Worm (Caenorhabditis elegans) whole organism, midembryonic: ENCODE measurements around the gene irg-3.
"Not testable (repeated sequence)": the region's sequence is repeated elsewhere in the genome, so short reads cannot be mapped to it uniquely, and the experiment has no call there.

Experiments
- T22C8.4 ChIP-seq: fragments of 200-800 bp; sonication (Bioruptor generic); IDR thresholded peaks from 2 replicates; pipeline ENCODE4 v1.3.6; 2022; ENCODE audit warnings: missing genetic modification characterization, missing compliant biosample characterization
- cog-1 ChIP-seq: sonication (generic microtip); optimal IDR thresholded peaks from 2 replicates; lab custom pipeline; 2016; ENCODE audit warnings: missing genetic modification characterization, missing compliant biosample characterization
- flt-1 ChIP-seq: fragments of 200-800 bp; sonication (Bioruptor generic); IDR thresholded peaks from 2 replicates; pipeline ENCODE4 v1.3.6; 2022; ENCODE audit warnings: missing genetic modification characterization, missing compliant biosample characterization
- klf-2 ChIP-seq: fragments of 200-800 bp; sonication (Bioruptor generic); conservative IDR thresholded peaks from 2 replicates; pipeline ENCODE4 v1.3.6; 2022; ENCODE audit warnings: missing genetic modification reagents, missing genetic modification characterization, missing compliant biosample characterization
- med-1 ChIP-seq: sonication (generic microtip); optimal IDR thresholded peaks from 2 replicates; lab custom pipeline; 2017; ENCODE audit warnings: missing genetic modification characterization, mild to moderate bottlenecking, missing compliant biosample characterization, antibody characterized with exemption, missing genetic modification reagents; ENCODE audit not compliant: insufficient read depth
- ref-1 ChIP-seq: fragments of 200-800 bp; sonication (Bioruptor generic); conservative IDR thresholded peaks from 2 replicates; pipeline ENCODE4 v1.3.6; 2022; ENCODE audit warnings: missing genetic modification reagents, missing genetic modification characterization, missing compliant biosample characterization

DNA sequence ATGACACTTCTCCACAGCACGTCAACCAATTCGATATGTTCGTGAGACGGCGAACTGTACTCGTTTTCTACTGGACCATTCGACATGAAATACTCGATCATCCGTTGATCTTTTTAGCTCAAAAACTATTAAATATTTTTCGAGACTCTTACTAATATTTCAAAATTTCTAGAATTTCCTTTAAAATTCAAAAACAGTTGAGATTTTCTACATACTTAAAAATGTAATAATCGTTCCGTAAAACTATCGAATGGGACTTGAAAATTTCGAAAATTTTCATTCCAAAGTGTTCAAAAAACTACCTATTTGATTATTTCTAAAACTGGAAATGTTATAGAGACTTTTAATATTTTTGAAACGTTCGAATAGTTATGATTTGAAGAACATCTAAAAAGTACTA, 33.0 kb downstream of the irg-3 start, which contains the start of gene sknr-1:
- not testable (repeated sequence) for TF ChIP-seq flt-1; cog-1 (tag; lab: Kevin White, UChicago); T22C8.4 (GFP tag; lab: Robert Waterston, UW); klf-2 (GFP tag; lab: Robert Waterston, UW); med-1; ref-1 (GFP tag; lab: Robert Waterston, UW)
